Worm (Caenorhabditis elegans) whole organism, L3 larva: ENCODE data around the gene F38A5.22.

Source experiments
- ama-1 ChIP-seq: fragments of 150-350 bp; optimal IDR thresholded peaks from 2 replicates; lab custom pipeline; 2018
- elt-3 ChIP-seq, 3 experiments: fragments of 150-350 bp in 1 of 3; sonication (generic microtip) in 2 of 3; optimal IDR thresholded peaks; 2 replicates in 2 of 3; 4 replicates in 1 of 3; lab custom pipeline; 2014 to 2017; ENCODE audit warnings: missing biosample characterization in 3 of 3, missing genetic modification characterization in 3 of 3
- fkh-10 ChIP-seq: sonication (generic microtip); optimal IDR thresholded peaks from 2 replicates; lab custom pipeline; 2017; ENCODE audit warnings: missing biosample characterization, missing genetic modification reagents, missing genetic modification characterization
- nhr-12 ChIP-seq: fragments of 150-350 bp; optimal IDR thresholded peaks from 2 replicates; lab custom pipeline; 2014; ENCODE audit warnings: missing biosample characterization, missing genetic modification characterization
- nhr-23 ChIP-seq: fragments of 150-350 bp; optimal IDR thresholded peaks from 2 replicates; lab custom pipeline; 2014; ENCODE audit warnings: missing biosample characterization, missing genetic modification reagents, missing genetic modification characterization
- nhr-237 ChIP-seq: fragments of 150-350 bp; optimal IDR thresholded peaks from 2 replicates; lab custom pipeline; 2014; ENCODE audit warnings: missing biosample characterization, missing genetic modification characterization
- nhr-43 ChIP-seq: sonication (generic microtip); optimal IDR thresholded peaks from 2 replicates; lab custom pipeline; 2016; ENCODE audit warnings: mild to moderate bottlenecking, missing genetic modification characterization, missing compliant biosample characterization; ENCODE audit not compliant: poor library complexity, severe bottlenecking
- pha-4 ChIP-seq: fragments of 150-350 bp; optimal IDR thresholded peaks from 2 replicates; lab custom pipeline; 2014; ENCODE audit warnings: missing biosample characterization, missing genetic modification reagents, missing genetic modification characterization
- pqm-1 ChIP-seq: fragments of 150-350 bp; optimal IDR thresholded peaks from 2 replicates; lab custom pipeline; 2017; ENCODE audit warnings: missing biosample characterization, missing genetic modification characterization, inconsistent platforms
- skn-1 ChIP-seq: fragments of 150-350 bp; optimal IDR thresholded peaks from 2 replicates; lab custom pipeline; 2014; ENCODE audit warnings: missing biosample characterization, missing genetic modification characterization
- snpc-4 ChIP-seq: fragments of 150-350 bp; optimal IDR thresholded peaks from 2 replicates; lab custom pipeline; 2014; ENCODE audit warnings: missing biosample characterization, missing genetic modification characterization
- tbx-2 ChIP-seq: sonication (generic microtip); optimal IDR thresholded peaks from 2 replicates; lab custom pipeline; 2016; ENCODE audit warnings: mild to moderate bottlenecking, missing genetic modification characterization, missing compliant biosample characterization
- unc-39 ChIP-seq: sonication (generic microtip); optimal IDR thresholded peaks from 4 replicates; lab custom pipeline; 2017; ENCODE audit warnings: missing biosample characterization, missing genetic modification characterization

ce11 chrIV:6555388-6556330, 40.1 kb downstream of the F38A5.22 start, which contains the start of gene paqr-1:
- TF ChIP-seq skn-1 (tag; lab: Kevin White, UChicago) (no peak), nhr-43 (tag; lab: Kevin White, UChicago) (no peak), snpc-4 (tag; lab: Kevin White, UChicago) (no peak), elt-3 (tag; optimal IDR thresholded peaks at IDR 0.05; lab: Kevin White, UChicago) (no peak), tbx-2 (tag; lab: Kevin White, UChicago) (no peak), nhr-23 (no peak), fkh-10 (no peak), unc-39 (tag; lab: Kevin White, UChicago) (no peak), pha-4 (tag; lab: Kevin White, UChicago) (peak; percentile 6), pqm-1 (tag; lab: Kevin White, UChicago) (peak; percentile 29), ama-1 (no peak), nhr-12 (tag; lab: Kevin White, UChicago) (no peak), nhr-237 (tag; lab: Kevin White, UChicago) (no peak)
